Fruit fly (Drosophila melanogaster) S2 (cell line): Measurements from ENCODE around the gene Oatp33Eb.

ENCODE experiments used
- CG8478 ChIP-seq: fragments of >200 bp; optimal IDR thresholded peaks from 2 replicates; lab custom pipeline; 2018
- CTCF ChIP-seq, 2 experiments: fragments of >200 bp; optimal IDR thresholded peaks; 2 replicates each; lab custom pipeline; 2018

Oatp33Eb gene

dm6 chr2L:12434535-12434938, 13.7 kb upstream of the Oatp33Eb start, which contains the start of gene SC35:
TSS of gene SC35 (minus strand) at chr2L:12434665.
- TF ChIP-seq CTCF (optimal IDR thresholded peaks at IDR 0.05; lab: Kevin White, UChicago) = no peak
- no peak for TF ChIP-seq CG8478 (lab: Kevin White, UChicago)

dm6 chr2L:12435428-12435827, 12.9 kb upstream of the Oatp33Eb start:
- no peak for TF ChIP-seq CG8478 (lab: Kevin White, UChicago)
- TF ChIP-seq CTCF (optimal IDR thresholded peaks at IDR 0.05; lab: Kevin White, UChicago) = no peak

dm6 chr2L:12435976-12436771, 12.1 kb upstream of the Oatp33Eb start:
- peak in 1 of 2 experiments; percentile 20 for TF ChIP-seq CTCF (optimal IDR thresholded peaks at IDR 0.05; lab: Kevin White, UChicago)
- TF ChIP-seq CG8478 (lab: Kevin White, UChicago) = no peak

dm6 chr2L:12445743-12446142, 2.5 kb upstream of the Oatp33Eb start, which contains the start of gene Oatp33Ea:
TSS of gene Oatp33Ea (minus strand) at chr2L:12445924.
- no peak for TF ChIP-seq CG8478 (lab: Kevin White, UChicago)
- TF ChIP-seq CTCF (optimal IDR thresholded peaks at IDR 0.05; lab: Kevin White, UChicago) = no peak

- no peak for TF ChIP-seq CG8478 (lab: Kevin White, UChicago)
- TF ChIP-seq CTCF (optimal IDR thresholded peaks at IDR 0.05; lab: Kevin White, UChicago) = no peak
Measured at dm6 chr2L:12453192-12453800, 5.0 kb downstream of the Oatp33Eb start, which contains the start of gene CG5418. TSS of gene CG5418 (minus strand) at chr2L:12453242.

dm6 chr2L:12455049-12455448, 6.8 kb downstream of the Oatp33Eb start:
- peak; percentile 37 to 51 for TF ChIP-seq CTCF (optimal IDR thresholded peaks at IDR 0.05; lab: Kevin White, UChicago)
- TF ChIP-seq CG8478 (lab: Kevin White, UChicago) = no peak

- TF ChIP-seq CTCF (optimal IDR thresholded peaks at IDR 0.05; lab: Kevin White, UChicago) = no peak
- no peak for TF ChIP-seq CG8478 (lab: Kevin White, UChicago)
Measured at dm6 chr2L:12455750-12456149, 7.5 kb downstream of the Oatp33Eb start.

- TF ChIP-seq CTCF (optimal IDR thresholded peaks at IDR 0.05; lab: Kevin White, UChicago) (no peak), CG8478 (lab: Kevin White, UChicago) (no peak)
Measured at dm6 chr2L:12457201-12457600, 8.9 kb downstream of the Oatp33Eb start.

- no peak for TF ChIP-seq CTCF (optimal IDR thresholded peaks at IDR 0.05; lab: Kevin White, UChicago)
- TF ChIP-seq CG8478 (lab: Kevin White, UChicago) = no peak
Measured at dm6 chr2L:12457715-12458114, 9.4 kb downstream of the Oatp33Eb start.

dm6 chr2L:12459191-12459590, 10.9 kb downstream of the Oatp33Eb start:
- no peak for TF ChIP-seq CTCF (optimal IDR thresholded peaks at IDR 0.05; lab: Kevin White, UChicago)
- TF ChIP-seq CG8478 (lab: Kevin White, UChicago) = no peak

- TF ChIP-seq CTCF (optimal IDR thresholded peaks at IDR 0.05; lab: Kevin White, UChicago) (no peak), CG8478 (lab: Kevin White, UChicago) (no peak)
Measured at dm6 chr2L:12459841-12460240, 11.6 kb downstream of the Oatp33Eb start.

- TF ChIP-seq CG8478 (lab: Kevin White, UChicago) (no peak), CTCF (optimal IDR thresholded peaks at IDR 0.05; lab: Kevin White, UChicago) (no peak)
Measured at dm6 chr2L:12460767-12461739, 12.8 kb downstream of the Oatp33Eb start.

- no peak for TF ChIP-seq CTCF (optimal IDR thresholded peaks at IDR 0.05; lab: Kevin White, UChicago)
- TF ChIP-seq CG8478 (lab: Kevin White, UChicago) = no peak
Measured at dm6 chr2L:12463037-12463436, 14.8 kb downstream of the Oatp33Eb start.

dm6 chr2L:12464065-12464464, 15.8 kb downstream of the Oatp33Eb start:
- TF ChIP-seq CG8478 (lab: Kevin White, UChicago) = no peak
- TF ChIP-seq CTCF (optimal IDR thresholded peaks at IDR 0.05; lab: Kevin White, UChicago) = no peak
